Worm (Caenorhabditis elegans) whole organism, midembryonic: ENCODE measurements around the gene srh-216.

Source experiments
- T22C8.4 ChIP-seq: fragments of 200-800 bp; sonication (Bioruptor generic); IDR thresholded peaks from 2 replicates; pipeline ENCODE4 v1.3.6; 2022; ENCODE audit warnings: missing genetic modification characterization, missing compliant biosample characterization
- cog-1 ChIP-seq: sonication (generic microtip); optimal IDR thresholded peaks from 2 replicates; lab custom pipeline; 2016; ENCODE audit warnings: missing genetic modification characterization, missing compliant biosample characterization
- flt-1 ChIP-seq: fragments of 200-800 bp; sonication (Bioruptor generic); IDR thresholded peaks from 2 replicates; pipeline ENCODE4 v1.3.6; 2022; ENCODE audit warnings: missing genetic modification characterization, missing compliant biosample characterization
- klf-2 ChIP-seq: fragments of 200-800 bp; sonication (Bioruptor generic); conservative IDR thresholded peaks from 2 replicates; pipeline ENCODE4 v1.3.6; 2022; ENCODE audit warnings: missing genetic modification reagents, missing genetic modification characterization, missing compliant biosample characterization
- med-1 ChIP-seq: sonication (generic microtip); optimal IDR thresholded peaks from 2 replicates; lab custom pipeline; 2017; ENCODE audit warnings: missing genetic modification characterization, mild to moderate bottlenecking, missing compliant biosample characterization, antibody characterized with exemption, missing genetic modification reagents; ENCODE audit not compliant: insufficient read depth
- ref-1 ChIP-seq: fragments of 200-800 bp; sonication (Bioruptor generic); conservative IDR thresholded peaks from 2 replicates; pipeline ENCODE4 v1.3.6; 2022; ENCODE audit warnings: missing genetic modification reagents, missing genetic modification characterization, missing compliant biosample characterization
- tab-1 ChIP-seq: fragments of 200-800 bp; sonication (Bioruptor generic); IDR thresholded peaks from 2 replicates; pipeline ENCODE4 v1.3.6; 2022; ENCODE audit warnings: missing genetic modification characterization, missing compliant biosample characterization
- ztf-23 ChIP-seq: fragments of 200-800 bp; sonication (Bioruptor generic); IDR thresholded peaks from 2 replicates; pipeline ENCODE4 v1.3.6; 2022; ENCODE audit warnings: missing genetic modification reagents, missing genetic modification characterization, missing compliant biosample characterization
- ztf-29 ChIP-seq: fragments of 200-800 bp; sonication (Bioruptor generic); IDR thresholded peaks from 2 replicates; pipeline ENCODE4 v1.3.6; 2022; ENCODE audit warnings: missing genetic modification reagents, missing genetic modification characterization, missing compliant biosample characterization

srh-216 gene

ce11 chrV:16786012-16786411, 41.4 kb downstream of the srh-216 start:
- TF ChIP-seq T22C8.4 (GFP tag; lab: Robert Waterston, UW): no peak
- TF ChIP-seq tab-1: no peak
- no peak for TF ChIP-seq ztf-29 (GFP tag; lab: Robert Waterston, UW)
- no peak for TF ChIP-seq cog-1 (tag; lab: Kevin White, UChicago)
- TF ChIP-seq ref-1 (GFP tag; lab: Robert Waterston, UW): no peak
- no peak for TF ChIP-seq ztf-23 (GFP tag; lab: Robert Waterston, UW)
- TF ChIP-seq med-1: no peak
- no peak for TF ChIP-seq klf-2 (GFP tag; lab: Robert Waterston, UW)
- TF ChIP-seq flt-1 (GFP tag; lab: Robert Waterston, UW): no peak

- TF ChIP-seq ztf-23 (GFP tag; lab: Robert Waterston, UW) (no peak), tab-1 (no peak), flt-1 (GFP tag; lab: Robert Waterston, UW) (no peak), med-1 (no peak), cog-1 (tag; lab: Kevin White, UChicago) (no peak), klf-2 (GFP tag; lab: Robert Waterston, UW) (no peak), ztf-29 (GFP tag; lab: Robert Waterston, UW) (no peak)
These were observed 42.6 kb downstream of the srh-216 start for ce11 chrV:16784806-16785205.

ce11 chrV:16781974-16782373, 45.4 kb downstream of the srh-216 start:
- TF ChIP-seq ref-1 (GFP tag; lab: Robert Waterston, UW): no peak
- no peak for TF ChIP-seq cog-1 (tag; lab: Kevin White, UChicago)
- no peak for TF ChIP-seq klf-2 (GFP tag; lab: Robert Waterston, UW)
- TF ChIP-seq med-1: no peak
- no peak for TF ChIP-seq T22C8.4 (GFP tag; lab: Robert Waterston, UW)
- no peak for TF ChIP-seq flt-1 (GFP tag; lab: Robert Waterston, UW)
- no peak for TF ChIP-seq ztf-29 (GFP tag; lab: Robert Waterston, UW)
- TF ChIP-seq ztf-23 (GFP tag; lab: Robert Waterston, UW): no peak
- no peak for TF ChIP-seq tab-1

ce11 chrV:16780554-16780953, 46.8 kb downstream of the srh-216 start:
- TF ChIP-seq klf-2 (GFP tag; lab: Robert Waterston, UW): no peak
- TF ChIP-seq ref-1 (GFP tag; lab: Robert Waterston, UW): no peak
- no peak for TF ChIP-seq tab-1
- TF ChIP-seq flt-1 (GFP tag; lab: Robert Waterston, UW): no peak
- TF ChIP-seq ztf-29 (GFP tag; lab: Robert Waterston, UW): no peak
- no peak for TF ChIP-seq med-1
- no peak for TF ChIP-seq ztf-23 (GFP tag; lab: Robert Waterston, UW)
- TF ChIP-seq cog-1 (tag; lab: Kevin White, UChicago): no peak
- TF ChIP-seq T22C8.4 (GFP tag; lab: Robert Waterston, UW): no peak

- TF ChIP-seq T22C8.4 (GFP tag; lab: Robert Waterston, UW): no peak
- TF ChIP-seq ztf-23 (GFP tag; lab: Robert Waterston, UW): no peak
- no peak for TF ChIP-seq klf-2 (GFP tag; lab: Robert Waterston, UW)
- no peak for TF ChIP-seq cog-1 (tag; lab: Kevin White, UChicago)
- TF ChIP-seq flt-1 (GFP tag; lab: Robert Waterston, UW): no peak
- TF ChIP-seq tab-1: no peak
- no peak for TF ChIP-seq ztf-29 (GFP tag; lab: Robert Waterston, UW)
- no peak for TF ChIP-seq med-1
- TF ChIP-seq ref-1 (GFP tag; lab: Robert Waterston, UW): no peak
These were observed 47.4 kb downstream of the srh-216 start for ce11 chrV:16779971-16780370.

- TF ChIP-seq med-1 (no peak), ztf-29 (GFP tag; lab: Robert Waterston, UW) (no peak), ztf-23 (GFP tag; lab: Robert Waterston, UW) (no peak), ref-1 (GFP tag; lab: Robert Waterston, UW) (no peak), flt-1 (GFP tag; lab: Robert Waterston, UW) (no peak), cog-1 (tag; lab: Kevin White, UChicago) (no peak), T22C8.4 (GFP tag; lab: Robert Waterston, UW) (no peak)
These were observed 48.1 kb downstream of the srh-216 start for ce11 chrV:16779281-16779597.

ce11 chrV:16778540-16779280, 48.7 kb downstream of the srh-216 start:
- no peak for TF ChIP-seq klf-2 (GFP tag; lab: Robert Waterston, UW)
